Worm (Caenorhabditis elegans) whole organism, mixed stage, embryonic: ENCODE data around the gene sru-36.

Experiments used
- ceh-83 ChIP-seq: fragments of 200-800 bp; sonication (Bioruptor generic); optimal IDR thresholded peaks from 2 replicates; lab custom pipeline; 2018; ENCODE audit warnings: mild to moderate bottlenecking, missing genetic modification characterization, missing compliant biosample characterization
- elt-1 ChIP-seq: sonication (generic microtip); optimal IDR thresholded peaks from 2 replicates; lab custom pipeline; 2017; ENCODE audit warnings: missing genetic modification characterization, mild to moderate bottlenecking, missing compliant biosample characterization, antibody characterized with exemption, moderate library complexity, borderline replicate concordance; ENCODE audit not compliant: insufficient read depth
- nhr-12 ChIP-seq: fragments of 150-350 bp; optimal IDR thresholded peaks from 2 replicates; lab custom pipeline; 2014; ENCODE audit warnings: missing biosample characterization, missing genetic modification characterization
- pha-4 ChIP-seq: fragments of 150-350 bp; optimal IDR thresholded peaks from 2 replicates; lab custom pipeline; 2018; ENCODE audit warnings: missing biosample characterization, missing genetic modification reagents, missing genetic modification characterization
- sptf-1 ChIP-seq: sonication (generic microtip); optimal IDR thresholded peaks from 2 replicates; lab custom pipeline; 2017; ENCODE audit warnings: mild to moderate bottlenecking, missing genetic modification characterization, moderate library complexity, missing compliant biosample characterization
- unc-62 ChIP-seq: fragments of 150-350 bp; optimal IDR thresholded peaks from 2 replicates; lab custom pipeline; 2014; ENCODE audit warnings: missing biosample characterization, missing genetic modification reagents, missing genetic modification characterization

DNA sequence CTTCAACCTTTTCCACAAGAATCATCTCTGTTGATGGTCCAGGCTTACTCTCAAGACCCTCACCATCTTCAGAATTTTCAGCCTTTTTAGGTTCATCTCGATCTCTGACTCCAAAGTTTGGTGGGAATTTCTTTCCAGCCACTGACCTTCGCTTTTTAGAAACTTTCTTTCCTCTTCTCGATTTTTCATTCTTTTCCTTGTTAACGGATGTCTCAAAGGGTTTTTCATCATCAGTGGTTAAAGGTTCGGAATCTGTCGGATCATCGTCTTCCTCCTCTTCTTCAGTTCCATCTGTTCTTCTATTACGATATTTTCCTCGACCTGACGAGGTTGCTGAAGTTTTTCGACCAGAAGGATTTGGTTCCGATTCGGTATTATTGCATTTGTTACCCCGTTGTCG is 7.1 kb downstream of the sru-36 start:
- TF ChIP-seq nhr-12 (no peak), sptf-1 (tag; lab: Kevin White, UChicago) (no peak), pha-4 (tag; lab: Kevin White, UChicago) (no peak), unc-62 (GFP tag; lab: Kevin White, UChicago) (no peak), elt-1 (tag; lab: Kevin White, UChicago) (no peak), ceh-83 (no peak)
